Fruit fly (Drosophila melanogaster) whole organism, embryonic: Measurements from ENCODE around the gene SCCRO4.
A peak's percentile ranks its signal among the peaks of the same experiment; 100 is the strongest.

Source experiments
- B-H1 ChIP-seq: fragments of 200-800 bp; sonication (Bioruptor generic); IDR thresholded peaks from 3 replicates; pipeline ENCODE4 v1.3.6; 2022; ENCODE audit warnings: missing biosample characterization, missing genetic modification characterization
- CG10274 ChIP-seq: fragments of 200-800 bp; sonication (Bioruptor generic); optimal IDR thresholded peaks from 3 replicates; lab custom pipeline; 2017; ENCODE audit warnings: missing biosample characterization, mild to moderate bottlenecking, missing genetic modification characterization
- CG10543 ChIP-seq: fragments of 200-800 bp; sonication (Bioruptor generic); optimal IDR thresholded peaks from 3 replicates; lab custom pipeline; 2017; ENCODE audit warnings: missing biosample characterization, mild to moderate bottlenecking, missing genetic modification characterization, moderate library complexity
- CG10654 ChIP-seq: fragments of 200-800 bp; sonication (Bioruptor generic); optimal IDR thresholded peaks from 2 replicates; lab custom pipeline; 2016; ENCODE audit warnings: missing biosample characterization, missing genetic modification characterization
- CG10959 ChIP-seq: fragments of 200-800 bp; sonication (Bioruptor generic); IDR thresholded peaks from 2 replicates; pipeline ENCODE4 v1.3.6; 2022; ENCODE audit warnings: missing biosample characterization, missing genetic modification characterization
- CG12155 ChIP-seq: fragments of 200-800 bp; sonication (Bioruptor generic); optimal IDR thresholded peaks from 3 replicates; lab custom pipeline; 2016; ENCODE audit warnings: missing biosample characterization, missing genetic modification characterization
- CG12744 ChIP-seq: fragments of 200-800 bp; sonication (Bioruptor generic); optimal IDR thresholded peaks from 2 replicates; lab custom pipeline; 2016; ENCODE audit warnings: missing biosample characterization, missing genetic modification characterization
- CG15696 ChIP-seq: fragments of 200-800 bp; sonication (Bioruptor generic); optimal IDR thresholded peaks from 2 replicates; lab custom pipeline; 2019; ENCODE audit warnings: missing biosample characterization, mild to moderate bottlenecking, missing genetic modification characterization, moderate library complexity
- CG16779 ChIP-seq: fragments of 200-800 bp; sonication (Bioruptor generic); IDR thresholded peaks from 2 replicates; pipeline ENCODE4 v1.3.6; 2022; ENCODE audit warnings: missing biosample characterization, missing genetic modification characterization
- CG17912 ChIP-seq: fragments of 200-800 bp; sonication (Bioruptor generic); optimal IDR thresholded peaks from 2 replicates; lab custom pipeline; 2018; ENCODE audit warnings: missing biosample characterization, mild to moderate bottlenecking, missing genetic modification characterization
- CG2875 ChIP-seq: fragments of 200-800 bp; sonication (Bioruptor generic); optimal IDR thresholded peaks from 2 replicates; lab custom pipeline; 2017; ENCODE audit warnings: missing biosample characterization, mild to moderate bottlenecking, missing genetic modification characterization, missing genetic modification reagents
- CG30403 ChIP-seq: fragments of 200-800 bp; sonication (Bioruptor generic); optimal IDR thresholded peaks from 3 replicates; lab custom pipeline; 2016; ENCODE audit warnings: missing biosample characterization, missing genetic modification characterization
- CG31365 ChIP-seq: fragments of 200-800 bp; sonication (Bioruptor generic); optimal IDR thresholded peaks from 2 replicates; lab custom pipeline; 2018; ENCODE audit warnings: missing biosample characterization, mild to moderate bottlenecking, missing genetic modification characterization
- CG32532 ChIP-seq: fragments of 200-800 bp; sonication (Bioruptor generic); IDR thresholded peaks from 2 replicates; pipeline ENCODE4 v1.3.6; 2022; ENCODE audit warnings: missing biosample characterization, missing genetic modification characterization
- CG3281 ChIP-seq: fragments of 200-800 bp; sonication (Bioruptor generic); optimal IDR thresholded peaks from 3 replicates; lab custom pipeline; 2017; ENCODE audit warnings: missing biosample characterization, mild to moderate bottlenecking, missing genetic modification characterization
- CG6254 ChIP-seq: fragments of 200-800 bp; sonication (Bioruptor generic); optimal IDR thresholded peaks from 3 replicates; lab custom pipeline; 2017; ENCODE audit warnings: mild to moderate bottlenecking, missing biosample characterization, missing genetic modification reagents, missing genetic modification characterization
- CG6683 ChIP-seq: fragments of 200-800 bp; sonication (Bioruptor generic); optimal IDR thresholded peaks from 2 replicates; lab custom pipeline; 2017; ENCODE audit warnings: missing biosample characterization, mild to moderate bottlenecking, missing genetic modification characterization, missing genetic modification reagents
- CG6854 ChIP-seq: fragments of 200-800 bp; sonication (Bioruptor generic); optimal IDR thresholded peaks from 3 replicates; lab custom pipeline; 2017; ENCODE audit warnings: missing biosample characterization, mild to moderate bottlenecking, missing genetic modification characterization
- CG7928 ChIP-seq: fragments of 200-800 bp; sonication (Bioruptor generic); optimal IDR thresholded peaks from 2 replicates; lab custom pipeline; 2017; ENCODE audit warnings: missing biosample characterization, mild to moderate bottlenecking, missing genetic modification characterization
- CG8281 ChIP-seq: fragments of 200-800 bp; sonication (Bioruptor generic); optimal IDR thresholded peaks from 2 replicates; lab custom pipeline; 2018; ENCODE audit warnings: missing biosample characterization, mild to moderate bottlenecking, missing genetic modification characterization, moderate library complexity
- CG8290 ChIP-seq, 3 experiments: fragments of 200-800 bp; sonication (Bioruptor generic); optimal IDR thresholded peaks; 2 replicates each; lab custom pipeline; 2016 to 2019; ENCODE audit warnings: missing biosample characterization in 3 of 3, missing genetic modification characterization in 3 of 3, mild to moderate bottlenecking in 2 of 3, moderate library complexity in 1 of 3
- Dip2 ChIP-seq: fragments of 200-800 bp; sonication (Bioruptor generic); IDR thresholded peaks from 2 replicates; pipeline ENCODE4 v1.3.6; 2022; ENCODE audit warnings: missing biosample characterization, missing genetic modification characterization
- Doc2 ChIP-seq: fragments of 200-800 bp; sonication (Bioruptor generic); IDR thresholded peaks from 2 replicates; pipeline ENCODE4 v1.3.6; 2022; ENCODE audit warnings: missing biosample characterization, missing genetic modification characterization
- HLH3B ChIP-seq: fragments of 200-800 bp; sonication (Bioruptor generic); IDR thresholded peaks from 2 replicates; pipeline ENCODE4 v1.3.6; 2022; ENCODE audit warnings: missing biosample characterization, missing genetic modification characterization
- Hr78 ChIP-seq, 2 experiments: fragments of 200-800 bp in 1 of 2; fragments of >200 bp in 1 of 2; sonication (Bioruptor generic) in 1 of 2; optimal IDR thresholded peaks; 2 replicates each; lab custom pipeline; 2017 to 2019; ENCODE audit warnings: missing biosample characterization in 2 of 2, missing genetic modification characterization in 2 of 2, mild to moderate bottlenecking in 1 of 2, moderate library complexity in 1 of 2
- NC2β ChIP-seq: fragments of 200-800 bp; sonication (Bioruptor generic); optimal IDR thresholded peaks from 2 replicates; lab custom pipeline; 2016; ENCODE audit warnings: missing biosample characterization, missing genetic modification characterization
- Pdp1 ChIP-seq, 2 experiments: fragments of 200-800 bp; sonication (Bioruptor generic); optimal IDR thresholded peaks; 3 replicates each; lab custom pipeline; 2016; ENCODE audit warnings: missing biosample characterization in 2 of 2, missing genetic modification characterization in 2 of 2, mild to moderate bottlenecking in 1 of 2, moderate library complexity in 1 of 2
- Poxn ChIP-seq: fragments of 200-800 bp; sonication (Bioruptor generic); IDR thresholded peaks from 2 replicates; pipeline ENCODE4 v1.3.6; 2022; ENCODE audit warnings: missing biosample characterization, missing genetic modification characterization
- Scr ChIP-seq: fragments of 200-800 bp; sonication (Bioruptor generic); IDR thresholded peaks from 2 replicates; pipeline ENCODE4 v1.3.6; 2022; ENCODE audit warnings: missing biosample characterization, missing genetic modification characterization; ENCODE audit not compliant: partially characterized antibody
- Xrp1 ChIP-seq: fragments of 200-800 bp; sonication (Bioruptor generic); IDR thresholded peaks from 2 replicates; pipeline ENCODE4 v1.3.6; 2022; ENCODE audit warnings: missing biosample characterization, missing genetic modification characterization
- aop ChIP-seq: fragments of 200-800 bp; sonication (Bioruptor generic); IDR thresholded peaks from 2 replicates; pipeline ENCODE4 v1.3.6; 2022; ENCODE audit warnings: missing biosample characterization, missing genetic modification characterization
- bigmax ChIP-seq: fragments of 200-800 bp; sonication (Bioruptor generic); optimal IDR thresholded peaks from 2 replicates; lab custom pipeline; 2018; ENCODE audit warnings: missing biosample characterization, mild to moderate bottlenecking, missing genetic modification characterization
- br ChIP-seq: fragments of >200 bp; optimal IDR thresholded peaks from 2 replicates; lab custom pipeline; 2017
- cato ChIP-seq: fragments of 200-800 bp; sonication (Bioruptor generic); optimal IDR thresholded peaks from 2 replicates; lab custom pipeline; 2016; ENCODE audit warnings: missing biosample characterization, missing genetic modification characterization, borderline replicate concordance
- crol ChIP-seq: fragments of 200-800 bp; sonication (Bioruptor generic); IDR thresholded peaks from 2 replicates; pipeline ENCODE4 v1.3.6; 2022; ENCODE audit warnings: missing biosample characterization, missing genetic modification characterization
- dysf ChIP-seq: fragments of 200-800 bp; sonication (Bioruptor generic); IDR thresholded peaks from 3 replicates; pipeline ENCODE4 v1.3.6; 2022; ENCODE audit warnings: missing biosample characterization, missing genetic modification characterization
- fd64A ChIP-seq: fragments of 200-800 bp; sonication (Bioruptor generic); optimal IDR thresholded peaks from 3 replicates; lab custom pipeline; 2018; ENCODE audit warnings: missing biosample characterization, mild to moderate bottlenecking, missing genetic modification characterization
- gce ChIP-seq: fragments of 200-800 bp; sonication (Bioruptor generic); IDR thresholded peaks from 3 replicates; pipeline ENCODE4 v1.3.6; 2022; ENCODE audit warnings: missing biosample characterization, missing genetic modification characterization
- grn ChIP-seq: fragments of 200-800 bp; sonication (Bioruptor generic); optimal IDR thresholded peaks from 3 replicates; lab custom pipeline; 2017; ENCODE audit warnings: missing biosample characterization, missing genetic modification characterization
- gsb ChIP-seq: fragments of 200-800 bp; sonication (Bioruptor generic); IDR thresholded peaks from 2 replicates; pipeline ENCODE4 v1.3.6; 2022; ENCODE audit warnings: missing biosample characterization, missing genetic modification characterization
- mirr ChIP-seq: fragments of 200-800 bp; sonication (Bioruptor generic); optimal IDR thresholded peaks from 3 replicates; lab custom pipeline; 2018; ENCODE audit warnings: missing biosample characterization, mild to moderate bottlenecking, missing genetic modification characterization
- odd ChIP-seq: fragments of 200-800 bp; sonication (Bioruptor generic); optimal IDR thresholded peaks from 2 replicates; lab custom pipeline; 2017; ENCODE audit warnings: missing biosample characterization, mild to moderate bottlenecking, missing genetic modification characterization
- org-1 ChIP-seq: fragments of 200-800 bp; sonication (Bioruptor generic); optimal IDR thresholded peaks from 2 replicates; lab custom pipeline; 2017; ENCODE audit warnings: missing biosample characterization, missing genetic modification characterization
- p53 ChIP-seq: fragments of 200-800 bp; sonication (Bioruptor generic); optimal IDR thresholded peaks from 2 replicates; lab custom pipeline; 2016; ENCODE audit warnings: missing biosample characterization, missing genetic modification characterization
- rib ChIP-seq: fragments of 200-800 bp; sonication (Bioruptor generic); IDR thresholded peaks from 2 replicates; pipeline ENCODE4 v1.3.6; 2022; ENCODE audit warnings: missing biosample characterization, missing genetic modification characterization
- sob ChIP-seq: fragments of 200-800 bp; sonication (Bioruptor generic); IDR thresholded peaks from 2 replicates; pipeline ENCODE4 v1.3.6; 2022; ENCODE audit warnings: missing biosample characterization, missing genetic modification characterization
- toy ChIP-seq: fragments of 200-800 bp; sonication (Bioruptor generic); IDR thresholded peaks from 2 replicates; pipeline ENCODE4 v1.3.6; 2022; ENCODE audit warnings: missing biosample characterization, missing genetic modification characterization
- unc-4 ChIP-seq: fragments of 200-800 bp; sonication (Bioruptor generic); IDR thresholded peaks from 2 replicates; pipeline ENCODE4 v1.3.6; 2022; ENCODE audit warnings: missing biosample characterization, missing genetic modification characterization; ENCODE audit not compliant: partially characterized antibody

SCCRO4 gene

DNA sequence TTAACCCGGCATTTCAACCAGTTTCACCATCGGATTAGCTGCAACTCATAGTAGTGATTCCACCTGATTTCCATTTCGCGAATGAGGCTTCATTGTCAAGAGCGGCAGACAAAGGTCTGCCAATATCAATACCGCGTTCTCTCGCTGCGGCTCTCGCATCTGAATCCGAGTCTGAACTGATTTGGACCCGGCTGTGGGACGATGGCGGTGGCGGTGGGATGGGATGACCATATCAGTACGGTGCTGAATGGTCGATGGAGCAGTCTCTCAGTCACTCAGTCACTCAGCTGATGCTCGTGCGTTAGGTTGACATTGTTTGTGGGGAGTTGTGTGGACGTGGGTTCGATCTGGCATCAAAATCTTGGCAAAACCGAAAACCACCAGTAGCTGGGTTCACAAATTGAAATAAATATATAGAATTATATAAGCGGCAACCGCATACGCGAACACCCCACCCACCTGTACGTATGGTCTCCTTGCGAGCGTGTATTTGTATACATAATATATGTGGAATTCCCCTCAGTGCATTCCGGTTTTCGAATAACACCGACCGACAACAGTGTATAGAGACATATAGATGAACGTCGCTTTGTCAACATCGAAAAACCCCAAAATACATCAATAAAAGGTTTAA lies 17.9 kb downstream of the SCCRO4 start, which contains the start of gene Spn77Ba (continued):
- TF ChIP-seq sob (GFP tag; lab: Robert Waterston, UW) (0 out of 2 replicates have a peak, but pooled peaks have one; percentile 38), CG10274 (GFP tag; lab: Kevin White, UChicago) (no peak), CG17912 (no peak), cato (GFP tag; lab: Kevin White, UChicago) (no peak), NC2β (no peak), gsb (GFP tag; lab: Robert Waterston, UW) (0 out of 2 replicates have a peak, but pooled peaks have one; percentile 18), unc-4 (GFP tag; lab: Robert Waterston, UW) (no peak), br (lab: Kevin White, UChicago) (no peak), crol (peak; percentile 65), gce (GFP tag; lab: Robert Waterston, UW) (no peak; the same call in 2 of the 3 replicates), Hr78 (GFP tag; optimal IDR thresholded peaks at IDR 0.05; lab: Kevin White, UChicago) (no peak), B-H1 (no peak), CG16779 (no peak), Xrp1 (GFP tag; lab: Robert Waterston, UW) (no peak), Pdp1 (GFP tag; optimal IDR thresholded peaks at IDR 0.05; lab: Kevin White, UChicago) (peak in 1 of 2 experiments; percentile 50), CG10543 (GFP tag; lab: Kevin White, UChicago) (peak; percentile 6), grn (GFP tag; lab: Kevin White, UChicago) (no peak), toy (GFP tag; lab: Robert Waterston, UW) (no peak), CG15696 (tag; lab: Kevin White, UChicago) (no peak), Scr (GFP tag; lab: Robert Waterston, UW) (no peak), CG30403 (GFP tag; lab: Kevin White, UChicago) (no peak), HLH3B (GFP tag; lab: Robert Waterston, UW) (no peak), CG6683 (GFP tag; lab: Kevin White, UChicago) (no peak), fd64A (no peak), CG6854 (GFP tag; lab: Kevin White, UChicago) (no peak), CG6254 (GFP tag; lab: Kevin White, UChicago) (no peak), Doc2 (GFP tag; lab: Robert Waterston, UW) (no peak), CG8281 (peak; percentile 42), bigmax (GFP tag; lab: Kevin White, UChicago) (no peak), org-1 (GFP tag; lab: Kevin White, UChicago) (no peak), CG12744 (no peak), CG32532 (GFP tag; lab: Robert Waterston, UW) (no peak), CG10959 (GFP tag; lab: Robert Waterston, UW) (no peak), aop (no peak), CG10654 (no peak), mirr (GFP tag; lab: Kevin White, UChicago) (no peak), Dip2 (GFP tag; lab: Robert Waterston, UW) (no peak), odd (GFP tag; lab: Kevin White, UChicago) (no peak), CG3281 (GFP tag; lab: Kevin White, UChicago) (no peak), CG12155 (no peak), rib (0 out of 2 replicates have a peak, but pooled peaks have one; percentile 32), dysf (GFP tag; lab: Robert Waterston, UW) (no peak), p53 (no peak), CG2875 (GFP tag; lab: Kevin White, UChicago) (no peak), Poxn (GFP tag; lab: Robert Waterston, UW) (no peak), CG31365 (no peak), CG8290 (GFP tag; optimal IDR thresholded peaks at IDR 0.05; lab: Kevin White, UChicago) (no peak), CG8290 (tag; optimal IDR thresholded peaks at IDR 0.05; lab: Kevin White, UChicago) (peak in 1 of 2 experiments; percentile 29), CG7928 (GFP tag; lab: Kevin White, UChicago) (no peak)
